Fruit fly (Drosophila melanogaster): ENCODE data around the gene Cpr35B.

The Cpr35B gene

DNA sequence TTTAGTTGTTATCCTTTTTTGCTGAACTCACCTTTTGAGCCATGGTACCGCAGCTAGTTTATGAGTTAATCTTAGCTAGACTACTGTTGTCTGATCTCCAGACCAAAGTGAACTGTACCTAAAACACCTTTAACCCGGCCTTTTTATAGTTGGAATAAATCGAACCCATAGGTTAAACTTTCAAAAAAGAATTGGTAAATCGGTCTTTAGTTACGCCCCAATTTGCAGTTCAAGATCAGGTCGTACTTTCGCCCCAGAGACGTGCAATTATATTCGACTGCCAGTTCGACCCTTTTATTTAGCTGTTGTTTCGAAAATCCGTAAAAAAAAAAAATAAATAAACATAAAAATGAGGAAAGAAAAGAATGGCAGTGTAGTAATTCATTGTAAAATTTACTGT lies at the start of gene Cpr35B:
Gene Cpr35B, minus strand, starts transcription at position 101 of the 400 bp plus-strand sequence.
- no peak for TF ChIP-seq CG8478 (optimal IDR thresholded peaks at IDR 0.05)
- no peak for TF ChIP-seq CTCF (optimal IDR thresholded peaks at IDR 0.05)

DNA sequence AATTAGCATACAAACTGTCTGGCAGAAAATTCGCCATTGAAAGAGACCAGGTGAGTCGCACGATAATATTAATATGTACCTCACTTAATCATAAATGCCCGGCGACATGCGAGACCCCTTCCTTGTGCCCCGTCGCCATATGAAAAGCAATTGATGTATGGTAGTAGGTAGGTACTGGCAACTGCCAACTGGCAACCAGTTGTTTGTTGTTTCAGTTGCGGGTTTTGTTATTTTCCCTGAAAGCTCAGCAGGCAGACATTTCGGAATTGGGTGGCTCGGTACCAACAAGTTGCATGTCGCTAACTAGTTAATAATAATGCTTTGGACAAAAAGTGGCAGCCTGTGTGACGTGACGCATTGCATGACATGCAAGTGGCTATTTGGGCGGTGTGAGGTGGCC lies 49.4 kb upstream of the Cpr35B start:
- no peak for TF ChIP-seq CTCF (optimal IDR thresholded peaks at IDR 0.05)
- no peak for TF ChIP-seq CG8478 (optimal IDR thresholded peaks at IDR 0.05)

DNA sequence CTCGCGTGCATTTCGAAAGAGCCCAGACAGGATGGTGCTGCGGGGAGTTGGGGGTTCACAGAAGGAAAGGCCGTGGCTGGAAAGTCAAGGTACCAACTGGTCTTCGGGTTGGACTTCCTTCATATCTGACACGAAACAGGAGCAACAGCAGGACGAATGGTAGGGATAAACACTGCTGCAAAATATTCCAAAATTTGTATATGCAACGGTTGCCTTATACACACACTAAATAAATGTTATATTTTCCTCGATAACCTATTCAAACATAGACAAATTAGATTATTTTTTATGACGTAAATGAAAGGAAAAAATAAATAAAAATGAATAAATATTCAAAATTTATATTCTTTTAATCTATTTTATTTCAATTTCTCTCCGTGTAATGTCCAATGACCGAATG lies 44.7 kb upstream of the Cpr35B start:
- TF ChIP-seq CTCF (optimal IDR thresholded peaks at IDR 0.05) (no peak), CG8478 (optimal IDR thresholded peaks at IDR 0.05) (no peak)

DNA sequence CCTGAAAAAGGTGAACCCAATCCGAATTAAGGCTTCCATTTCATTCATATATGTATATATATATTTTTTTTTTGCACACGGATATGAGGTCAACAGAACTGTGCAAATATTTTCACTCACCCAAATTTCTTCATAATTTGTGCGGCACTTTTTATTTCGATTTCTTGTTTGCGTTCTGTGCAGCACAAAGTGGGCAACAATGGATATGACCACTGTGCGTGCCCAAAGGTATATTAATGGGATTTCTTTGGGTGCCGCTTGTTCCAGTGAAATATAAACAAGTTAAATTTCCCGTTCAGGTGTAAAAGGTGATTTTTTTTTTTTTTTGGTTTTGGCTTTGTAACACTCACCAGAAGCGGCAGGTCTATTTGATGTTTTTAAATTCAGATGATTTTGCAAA lies 40.0 kb upstream of the Cpr35B start:
- no peak for TF ChIP-seq CG8478 (optimal IDR thresholded peaks at IDR 0.05)
- TF ChIP-seq CTCF (optimal IDR thresholded peaks at IDR 0.05) = no peak

DNA sequence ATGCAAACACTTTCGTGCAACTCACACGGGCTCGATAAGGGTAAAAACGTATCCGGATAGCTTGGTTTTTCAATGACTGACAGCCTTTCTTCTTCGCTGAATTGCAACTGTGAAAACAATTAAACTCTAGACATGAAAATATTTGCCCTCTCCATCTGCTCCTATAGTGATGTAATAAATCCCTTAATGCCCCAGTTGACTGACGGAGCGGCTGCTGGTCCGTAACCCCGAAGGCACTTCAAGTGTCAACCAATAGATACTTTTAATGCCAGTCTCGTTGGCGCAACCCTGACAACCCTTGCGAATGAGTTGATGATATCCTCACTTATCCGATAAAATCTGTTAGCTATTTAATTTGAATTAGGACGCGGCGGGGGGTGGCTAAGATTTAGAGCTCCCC lies 39.3 kb upstream of the Cpr35B start:
- TF ChIP-seq CG8478 (optimal IDR thresholded peaks at IDR 0.05) (no peak), CTCF (optimal IDR thresholded peaks at IDR 0.05) (no peak)

DNA sequence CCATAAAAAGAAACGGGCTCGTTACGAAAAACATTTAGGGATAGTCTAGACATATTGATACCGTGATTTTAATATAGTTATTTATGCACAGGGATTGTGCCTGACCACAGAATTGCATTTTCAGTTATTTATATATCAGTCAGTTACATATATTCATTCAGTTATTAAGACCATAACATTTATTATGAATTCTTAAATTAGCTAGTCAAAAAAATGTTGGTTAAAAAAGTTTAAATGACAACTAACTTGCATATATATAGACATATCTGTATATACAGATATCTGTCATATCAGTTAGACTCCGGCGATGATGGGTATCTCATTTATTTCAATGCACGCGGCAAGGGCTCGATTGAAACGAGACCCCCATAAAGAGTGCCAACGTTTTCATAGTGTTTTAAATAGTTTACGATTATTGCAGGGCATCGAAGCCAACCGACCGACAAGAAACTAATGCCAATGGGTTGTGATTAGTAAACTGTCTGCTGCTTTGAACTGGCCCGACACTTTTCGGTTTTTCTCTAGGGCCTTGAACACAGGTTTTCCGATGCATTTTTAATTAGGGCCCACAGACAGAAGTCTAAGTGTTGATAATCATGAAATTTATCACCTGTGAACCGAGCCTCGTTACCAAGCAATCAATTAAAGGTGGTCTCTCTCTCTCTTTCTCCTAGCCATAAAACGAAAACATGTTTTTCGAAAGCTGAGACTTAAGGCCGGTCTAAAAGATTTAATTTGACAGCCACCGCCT lies 37.8 kb upstream of the Cpr35B start:
- TF ChIP-seq CTCF (optimal IDR thresholded peaks at IDR 0.05) (no peak), CG8478 (optimal IDR thresholded peaks at IDR 0.05) (no peak)

DNA sequence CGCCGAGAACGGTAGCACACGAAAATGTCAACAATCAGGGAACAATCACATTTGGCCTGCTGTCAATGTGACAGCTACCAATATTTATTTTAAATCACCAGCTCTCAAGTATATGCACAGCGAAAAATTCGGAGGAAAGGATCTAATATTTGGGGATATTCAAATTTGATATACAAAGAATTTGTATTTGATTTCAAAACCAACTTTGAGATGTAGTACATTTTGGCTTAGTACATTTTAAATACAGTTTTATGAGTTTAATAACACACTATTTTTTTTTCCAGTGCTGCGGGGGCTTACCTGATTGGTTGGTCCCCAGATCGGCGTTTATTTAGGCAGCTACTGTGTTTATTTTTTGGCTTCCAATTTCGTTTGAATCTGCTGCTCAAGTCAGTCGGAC lies 36.1 kb upstream of the Cpr35B start:
- TF ChIP-seq CTCF (optimal IDR thresholded peaks at IDR 0.05) = no peak
- TF ChIP-seq CG8478 (optimal IDR thresholded peaks at IDR 0.05) = no peak

DNA sequence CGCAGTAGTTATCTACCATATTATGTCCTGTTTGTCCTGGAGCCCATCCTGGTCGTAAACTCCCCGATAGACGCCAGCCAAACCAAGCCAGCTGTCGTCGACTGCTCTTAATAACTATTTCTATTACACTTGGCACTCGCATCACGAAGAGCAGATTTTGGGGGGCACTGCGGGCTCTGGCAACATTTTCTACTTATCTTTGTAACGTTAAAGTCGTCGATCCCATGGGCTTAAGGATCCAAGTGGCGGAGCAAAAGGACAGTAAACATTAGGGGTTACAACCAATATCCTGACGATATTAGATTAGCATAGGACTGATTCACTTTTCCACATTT lies 35.0 kb upstream of the Cpr35B start:
- TF ChIP-seq CG8478 (optimal IDR thresholded peaks at IDR 0.05) (no peak), CTCF (optimal IDR thresholded peaks at IDR 0.05) (no peak)

DNA sequence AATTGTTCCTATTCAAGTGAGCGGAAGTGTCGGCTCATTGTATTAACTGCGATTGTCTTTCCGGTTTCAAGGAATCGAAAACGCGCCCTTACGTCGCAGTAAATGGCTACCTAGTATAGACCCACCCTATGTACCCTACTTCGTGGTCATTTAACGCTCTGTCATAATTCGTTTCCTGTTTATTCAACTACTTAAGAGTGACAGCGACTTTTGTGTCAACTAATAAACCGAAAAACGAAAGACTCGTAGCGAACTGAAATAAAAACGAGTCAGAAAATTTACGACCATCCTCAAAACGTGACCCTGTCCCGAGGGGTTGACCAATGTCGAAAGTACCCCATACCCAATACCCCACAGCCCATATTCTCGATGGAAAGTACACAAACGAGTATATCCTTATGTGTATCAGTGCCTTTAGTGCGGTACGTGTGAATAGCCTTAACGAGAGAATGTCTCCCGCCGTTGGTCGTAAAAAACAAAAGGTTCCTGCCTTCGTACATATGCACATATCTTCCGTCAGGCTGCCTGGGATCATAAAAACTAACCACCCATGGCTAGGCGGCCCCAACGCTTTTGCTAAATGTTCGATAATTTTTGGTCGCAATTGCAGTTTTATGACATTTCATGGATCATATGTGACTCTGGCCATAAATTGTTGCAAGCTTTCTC lies 34.5 kb upstream of the Cpr35B start:
- TF ChIP-seq CTCF (optimal IDR thresholded peaks at IDR 0.05) = no peak
- TF ChIP-seq CG8478 (optimal IDR thresholded peaks at IDR 0.05) = no peak

DNA sequence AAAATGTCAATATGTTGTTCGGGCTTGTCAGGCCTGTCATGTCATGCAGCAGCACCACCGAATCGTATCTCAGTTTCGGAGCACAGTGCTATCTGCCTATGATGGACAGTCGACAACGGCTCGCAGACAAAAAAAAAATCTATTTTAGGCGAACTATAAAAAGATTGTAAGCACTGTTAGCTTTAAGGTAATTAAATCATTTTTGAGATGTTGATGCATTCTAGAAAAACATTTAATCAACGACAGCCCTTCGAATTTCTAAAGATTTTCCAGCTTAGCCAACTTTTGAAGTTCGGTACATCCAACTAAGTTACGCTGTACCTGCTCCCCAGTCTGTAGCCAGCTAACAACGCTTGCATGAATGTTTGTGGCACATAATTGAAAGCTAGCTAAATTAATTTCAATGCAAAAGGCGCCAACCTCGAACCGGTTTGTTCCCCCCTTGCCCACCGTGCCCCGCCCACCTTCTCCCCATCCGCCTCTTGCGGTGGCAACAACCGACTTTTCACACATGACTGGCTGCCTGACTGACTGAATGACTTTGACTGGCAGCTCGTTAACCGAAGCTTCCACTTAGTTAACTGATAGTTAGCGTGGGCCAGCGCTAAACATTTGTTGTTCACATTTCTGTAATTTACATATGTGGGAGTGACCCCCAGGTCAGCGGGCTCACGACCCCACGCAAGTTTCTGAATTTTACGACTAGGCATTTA lies 33.4 kb upstream of the Cpr35B start:
- TF ChIP-seq CG8478 (optimal IDR thresholded peaks at IDR 0.05) (no peak), CTCF (optimal IDR thresholded peaks at IDR 0.05) (no peak)

DNA sequence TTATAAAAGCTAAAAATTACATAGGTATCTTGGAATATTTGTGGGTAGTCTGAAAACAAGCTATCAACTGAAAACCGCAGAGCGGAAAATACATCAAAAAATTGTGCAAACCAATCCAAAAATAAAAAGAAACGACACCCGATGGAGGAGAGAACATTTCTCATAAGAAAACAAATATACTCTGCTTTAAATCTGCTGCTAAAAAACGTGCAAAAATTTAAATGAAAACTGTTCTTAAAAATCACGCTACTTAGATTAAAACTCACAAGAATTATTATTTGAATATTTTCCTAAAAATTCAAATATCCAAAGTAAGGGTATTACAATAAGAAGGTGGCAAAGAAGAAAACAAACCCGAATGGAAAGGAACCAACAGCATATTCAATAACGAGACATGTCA lies 32.4 kb upstream of the Cpr35B start:
- no peak for TF ChIP-seq CG8478 (optimal IDR thresholded peaks at IDR 0.05)
- no peak for TF ChIP-seq CTCF (optimal IDR thresholded peaks at IDR 0.05)

DNA sequence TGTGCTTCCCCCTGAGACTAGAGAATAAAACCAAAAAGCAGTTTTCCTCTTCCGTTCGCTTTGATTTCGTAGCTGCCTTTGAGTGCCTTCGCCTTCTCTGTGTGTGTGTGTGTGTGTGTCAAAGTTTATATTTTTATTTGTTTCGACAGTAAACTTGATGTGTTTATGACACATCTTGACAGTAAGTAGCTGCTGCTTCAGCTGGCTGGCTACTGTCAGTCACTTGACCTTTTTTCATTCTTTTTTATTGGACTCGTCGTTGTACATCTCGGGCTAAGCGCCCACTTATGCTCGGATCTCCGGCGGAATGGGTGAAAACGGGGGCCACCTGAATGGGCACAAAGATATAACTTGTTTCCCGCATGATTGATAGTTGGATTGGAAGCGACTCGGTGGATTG lies 31.9 kb upstream of the Cpr35B start:
- TF ChIP-seq CG8478 (optimal IDR thresholded peaks at IDR 0.05) = no peak
- no peak for TF ChIP-seq CTCF (optimal IDR thresholded peaks at IDR 0.05)

DNA sequence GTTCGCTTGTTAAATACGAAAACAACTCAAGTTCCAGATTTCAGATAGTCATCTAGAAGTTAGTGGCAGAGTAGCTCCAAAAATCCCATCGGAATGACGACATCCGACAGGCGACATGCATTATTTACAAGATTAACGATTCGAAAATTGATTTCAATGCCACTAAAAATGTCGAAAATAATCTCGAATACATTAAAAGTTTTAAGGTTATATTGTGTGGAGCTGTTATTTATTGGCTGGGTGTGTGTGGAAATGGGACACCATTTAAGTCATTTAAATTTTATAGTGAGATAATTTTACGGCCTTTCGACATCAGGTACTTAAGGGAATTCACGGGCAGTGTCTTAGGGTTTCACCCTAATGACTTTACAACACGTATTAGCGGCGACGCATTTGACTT lies 31.3 kb upstream of the Cpr35B start:
- no peak for TF ChIP-seq CTCF (optimal IDR thresholded peaks at IDR 0.05)
- no peak for TF ChIP-seq CG8478 (optimal IDR thresholded peaks at IDR 0.05)

DNA sequence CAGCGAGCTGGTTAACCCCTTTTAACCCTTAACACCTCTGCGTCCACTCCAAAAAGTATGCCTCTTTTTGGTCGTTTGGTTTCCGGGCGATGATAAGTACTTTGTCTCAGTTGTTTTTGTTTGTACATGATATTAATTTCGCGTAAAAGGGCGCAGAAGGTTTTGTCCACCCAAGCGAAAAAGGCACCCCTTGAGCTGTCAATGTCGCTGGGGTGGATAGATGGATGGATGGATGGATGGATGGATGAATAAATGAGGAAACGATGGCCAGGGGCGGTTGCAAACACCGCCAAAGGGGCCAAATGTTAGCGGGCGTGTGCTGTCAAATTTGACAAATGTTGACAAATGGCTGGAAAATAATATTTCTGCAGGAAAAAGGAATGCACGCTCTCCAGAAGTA lies 30.1 kb upstream of the Cpr35B start:
- TF ChIP-seq CTCF (optimal IDR thresholded peaks at IDR 0.05) = no peak
- no peak for TF ChIP-seq CG8478 (optimal IDR thresholded peaks at IDR 0.05)

DNA sequence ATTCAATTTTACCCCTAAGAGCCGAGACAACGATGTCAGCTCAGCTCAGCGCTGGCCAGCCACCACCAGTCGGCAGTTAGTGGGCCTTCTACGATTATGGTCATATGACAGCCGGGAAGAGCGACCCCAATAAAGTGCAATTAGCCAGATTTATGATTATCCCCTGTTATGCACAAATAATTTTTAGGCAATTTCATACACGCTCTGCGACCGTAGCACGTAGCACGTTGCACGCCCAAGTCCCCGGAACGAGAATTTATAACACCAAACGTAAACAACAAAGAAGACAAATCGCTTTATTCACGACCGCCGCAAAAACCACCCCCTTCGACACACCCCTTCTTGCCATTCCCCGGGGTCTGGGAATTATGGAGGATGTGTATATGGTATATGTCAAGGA lies 29.3 kb upstream of the Cpr35B start:
- no peak for TF ChIP-seq CG8478 (optimal IDR thresholded peaks at IDR 0.05)
- no peak for TF ChIP-seq CTCF (optimal IDR thresholded peaks at IDR 0.05)
